Worm (Caenorhabditis elegans) whole organism, late embryonic: Measurements from ENCODE around the gene elli-1.
"Not testable (repeated sequence)": the region's sequence is repeated elsewhere in the genome, so short reads cannot be mapped to it uniquely, and the experiment has no call there.

ENCODE experiments used
- C38D4.7 ChIP-seq: fragments of 200-800 bp; sonication (Bioruptor generic); optimal IDR thresholded peaks from 2 replicates; lab custom pipeline; 2018; ENCODE audit warnings: mild to moderate bottlenecking, missing genetic modification characterization, moderate library complexity, missing compliant biosample characterization
- K02D7.2 ChIP-seq: sonication (generic microtip); optimal IDR thresholded peaks from 2 replicates; lab custom pipeline; 2017; ENCODE audit warnings: mild to moderate bottlenecking, missing genetic modification characterization, missing compliant biosample characterization
- K09A11.1 ChIP-seq: sonication (generic microtip); optimal IDR thresholded peaks from 2 replicates; lab custom pipeline; 2017; ENCODE audit warnings: antibody characterized with exemption, mild to moderate bottlenecking, missing genetic modification characterization, missing compliant biosample characterization; ENCODE audit not compliant: insufficient read depth
- Y22D7AL.16 ChIP-seq: sonication (generic microtip); optimal IDR thresholded peaks from 2 replicates; lab custom pipeline; 2016; ENCODE audit warnings: missing genetic modification characterization, missing compliant biosample characterization
- ahr-1 ChIP-seq: sonication (generic microtip); optimal IDR thresholded peaks from 2 replicates; lab custom pipeline; 2016; ENCODE audit warnings: missing genetic modification characterization, missing compliant biosample characterization
- ama-1 ChIP-seq: fragments of 150-350 bp; optimal IDR thresholded peaks from 2 replicates; lab custom pipeline; 2014
- ceh-14 ChIP-seq: sonication (generic microtip); optimal IDR thresholded peaks from 2 replicates; lab custom pipeline; 2016; ENCODE audit warnings: missing genotype, missing genetic modification characterization, missing compliant biosample characterization
- ceh-18 ChIP-seq: sonication (generic microtip); optimal IDR thresholded peaks from 2 replicates; lab custom pipeline; 2016; ENCODE audit warnings: missing genetic modification characterization, missing compliant biosample characterization
- ceh-30 ChIP-seq: fragments of 150-350 bp; optimal IDR thresholded peaks from 2 replicates; lab custom pipeline; 2014; ENCODE audit warnings: missing biosample characterization, missing genetic modification characterization
- ceh-45 ChIP-seq: fragments of 200-800 bp; sonication (Bioruptor generic); IDR thresholded peaks from 2 replicates; pipeline ENCODE4 v1.3.6; 2022; ENCODE audit warnings: missing genetic modification reagents, missing genetic modification characterization, missing compliant biosample characterization
- ceh-48 ChIP-seq: sonication (generic microtip); optimal IDR thresholded peaks from 2 replicates; lab custom pipeline; 2016; ENCODE audit warnings: missing genetic modification characterization, inconsistent platforms, missing compliant biosample characterization
- ceh-6 ChIP-seq: fragments of 200-800 bp; sonication (Bioruptor generic); optimal IDR thresholded peaks from 2 replicates; lab custom pipeline; 2018; ENCODE audit warnings: mild to moderate bottlenecking, missing genetic modification characterization, missing compliant biosample characterization
- ceh-9 ChIP-seq: sonication (generic microtip); optimal IDR thresholded peaks from 2 replicates; lab custom pipeline; 2016; ENCODE audit warnings: mild to moderate bottlenecking, missing genetic modification characterization, inconsistent platforms, missing compliant biosample characterization
- eyg-1 ChIP-seq: sonication (generic microtip); optimal IDR thresholded peaks from 2 replicates; lab custom pipeline; 2016; ENCODE audit warnings: missing genotype, missing genetic modification characterization, missing compliant biosample characterization
- fkh-10 ChIP-seq: fragments of 150-350 bp; optimal IDR thresholded peaks from 2 replicates; lab custom pipeline; 2014; ENCODE audit warnings: missing biosample characterization, missing genetic modification reagents, missing genetic modification characterization
- fkh-6 ChIP-seq: sonication (generic microtip); optimal IDR thresholded peaks from 2 replicates; lab custom pipeline; 2016; ENCODE audit warnings: missing genetic modification characterization, missing compliant biosample characterization
- hlh-15 ChIP-seq: sonication (generic microtip); optimal IDR thresholded peaks from 2 replicates; lab custom pipeline; 2016; ENCODE audit warnings: missing genetic modification characterization, missing compliant biosample characterization
- hlh-8 ChIP-seq: sonication (generic microtip); optimal IDR thresholded peaks from 2 replicates; lab custom pipeline; 2016; ENCODE audit warnings: missing genotype, missing genetic modification characterization, missing compliant biosample characterization
- lin-11 ChIP-seq: fragments of 200-800 bp; sonication (Bioruptor generic); optimal IDR thresholded peaks from 2 replicates; lab custom pipeline; 2018; ENCODE audit warnings: mild to moderate bottlenecking, missing genetic modification characterization, missing compliant biosample characterization
- madf-2 ChIP-seq: sonication (generic microtip); optimal IDR thresholded peaks from 2 replicates; lab custom pipeline; 2017; ENCODE audit warnings: missing genetic modification characterization, missing compliant biosample characterization
- mec-3 ChIP-seq: sonication (generic microtip); optimal IDR thresholded peaks from 2 replicates; lab custom pipeline; 2016; ENCODE audit warnings: borderline replicate concordance, missing genetic modification characterization, missing compliant biosample characterization
- nfya-1 ChIP-seq: sonication (generic microtip); optimal IDR thresholded peaks from 2 replicates; lab custom pipeline; 2017; ENCODE audit warnings: missing genetic modification characterization, mild to moderate bottlenecking, missing compliant biosample characterization, antibody characterized with exemption, moderate library complexity
- nhr-11 ChIP-seq: fragments of 150-350 bp; optimal IDR thresholded peaks from 2 replicates; lab custom pipeline; 2014; ENCODE audit warnings: missing biosample characterization, missing genetic modification characterization
- nhr-232 ChIP-seq: sonication (generic microtip); optimal IDR thresholded peaks from 2 replicates; lab custom pipeline; 2016; ENCODE audit warnings: missing genetic modification characterization, missing compliant biosample characterization
- npax-4 ChIP-seq: sonication (generic microtip); optimal IDR thresholded peaks from 2 replicates; lab custom pipeline; 2016; ENCODE audit warnings: missing genetic modification characterization, missing compliant biosample characterization
- pag-3 ChIP-seq: sonication (generic microtip); optimal IDR thresholded peaks from 2 replicates; lab custom pipeline; 2016; ENCODE audit warnings: missing compliant biosample characterization, missing genetic modification characterization, borderline replicate concordance
- pax-1 ChIP-seq: fragments of 150-350 bp; optimal IDR thresholded peaks from 2 replicates; lab custom pipeline; 2014; ENCODE audit warnings: missing biosample characterization, missing genetic modification characterization
- pqm-1 ChIP-seq: sonication (generic microtip); optimal IDR thresholded peaks from 2 replicates; lab custom pipeline; 2016; ENCODE audit warnings: missing genetic modification characterization, missing compliant biosample characterization
- pros-1 ChIP-seq: fragments of 150-350 bp; optimal IDR thresholded peaks from 2 replicates; lab custom pipeline; 2014; ENCODE audit warnings: missing biosample characterization, missing genetic modification reagents, missing genetic modification characterization
- rnt-1 ChIP-seq: sonication (generic microtip); optimal IDR thresholded peaks from 2 replicates; lab custom pipeline; 2016; ENCODE audit warnings: missing genetic modification characterization, missing compliant biosample characterization
- sox-2 ChIP-seq: fragments of 200-800 bp; sonication (Bioruptor generic); IDR thresholded peaks from 2 replicates; pipeline ENCODE4 v1.3.6; 2022; ENCODE audit warnings: missing genetic modification reagents, missing genetic modification characterization, missing compliant biosample characterization
- unc-42 ChIP-seq: sonication (generic microtip); optimal IDR thresholded peaks from 2 replicates; lab custom pipeline; 2016; ENCODE audit warnings: missing genotype, missing genetic modification characterization, missing compliant biosample characterization
- unc-55 ChIP-seq: sonication (generic microtip); optimal IDR thresholded peaks from 2 replicates; lab custom pipeline; 2017; ENCODE audit warnings: missing biosample characterization, missing genetic modification reagents, missing genetic modification characterization
- zip-5 ChIP-seq: sonication (generic microtip); optimal IDR thresholded peaks from 2 replicates; lab custom pipeline; 2016; ENCODE audit warnings: missing genetic modification characterization, missing compliant biosample characterization
- ztf-16 ChIP-seq: sonication (generic microtip); optimal IDR thresholded peaks from 2 replicates; lab custom pipeline; 2017; ENCODE audit warnings: missing genetic modification characterization, missing compliant biosample characterization

Gene elli-1

ce11 chrIV:8722801-8723200 is 31.8 kb downstream of the elli-1 start:
- no peak for TF ChIP-seq ceh-30 (tag; lab: Kevin White, UChicago)
- no peak for TF ChIP-seq hlh-15 (tag; lab: Kevin White, UChicago)
- no peak for TF ChIP-seq npax-4 (tag; lab: Kevin White, UChicago)
- TF ChIP-seq eyg-1 (tag; lab: Kevin White, UChicago) = no peak
- TF ChIP-seq K09A11.1 (tag; lab: Kevin White, UChicago) = no peak
- no peak for TF ChIP-seq unc-42
- TF ChIP-seq, all 69 proteins: peak for 0

ce11 chrIV:8718153-8718552 is 36.5 kb downstream of the elli-1 start, which contains the start of gene H23L24.1:
Gene H23L24.1 (plus strand): TSS chrIV:8718453.
- TF ChIP-seq zip-5 (tag; lab: Kevin White, UChicago) = no peak
- TF ChIP-seq ceh-48 (tag; lab: Kevin White, UChicago) = no peak
- TF ChIP-seq nhr-232 (tag; lab: Kevin White, UChicago) = no peak
- TF ChIP-seq pag-3 (tag; lab: Kevin White, UChicago) = no peak
- no peak for TF ChIP-seq fkh-6 (tag; lab: Kevin White, UChicago)
- TF ChIP-seq ahr-1 (tag; lab: Kevin White, UChicago) = no peak
- no peak for TF ChIP-seq ceh-6 (GFP tag; lab: Kevin White, UChicago)
- TF ChIP-seq rnt-1 (tag; lab: Kevin White, UChicago) = no peak
- TF ChIP-seq mec-3 (tag; lab: Kevin White, UChicago) = no peak
- no peak for TF ChIP-seq pqm-1 (tag; lab: Kevin White, UChicago)

DNA sequence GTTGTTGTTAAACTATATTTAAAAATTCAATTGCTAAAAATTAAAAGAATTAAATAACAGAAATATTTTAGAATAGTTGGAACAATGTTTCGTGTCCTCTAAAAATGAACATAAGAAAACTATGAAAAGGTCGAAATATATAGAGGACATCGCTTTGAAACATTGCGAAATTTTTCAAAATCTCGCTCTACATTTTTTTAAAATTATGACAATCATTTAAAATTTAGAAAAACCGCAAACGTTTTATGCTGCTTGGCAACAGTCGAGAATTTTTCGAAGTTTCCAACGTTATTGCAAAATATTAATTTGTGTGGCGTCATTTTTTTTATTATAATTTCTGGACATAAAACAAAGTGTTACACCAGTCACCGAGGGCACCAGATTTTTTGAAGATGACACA is 39.6 kb downstream of the elli-1 start, which contains the start of the genes parg-2 and ipla-5:
Gene parg-2 (minus strand): TSS at position 101 of the 400 bp plus-strand sequence.
Gene ipla-5 (plus strand): TSS at position 216 of the 400 bp plus-strand sequence.
- TF ChIP-seq pax-1 (tag; lab: Kevin White, UChicago); nhr-11; C38D4.7 (GFP tag; lab: Kevin White, UChicago): not testable (repeated sequence)

DNA sequence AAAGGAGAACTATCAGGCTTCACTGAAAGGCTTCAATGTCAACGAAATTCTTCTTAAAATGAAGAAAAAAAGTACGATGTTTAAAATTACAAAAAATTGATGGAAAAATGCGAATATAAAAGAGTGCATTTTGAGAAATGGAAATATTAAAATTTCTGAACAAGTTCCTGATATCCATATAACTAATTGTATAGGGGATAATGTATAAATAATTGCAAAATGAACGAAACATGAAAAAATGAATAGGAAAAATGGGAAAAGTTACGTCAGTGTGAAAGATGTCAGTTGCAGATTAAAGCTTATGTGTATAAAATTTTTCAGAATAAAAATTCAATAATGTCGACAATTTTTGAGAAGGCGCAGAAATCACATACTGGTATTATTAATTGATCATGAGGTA is 46.6 kb downstream of the elli-1 start:
- TF ChIP-seq ceh-14 (tag; lab: Kevin White, UChicago) = no peak
- TF ChIP-seq ama-1 = no peak
- no peak for TF ChIP-seq ceh-45 (GFP tag; lab: Robert Waterston, UW)
- TF ChIP-seq pag-3 (tag; lab: Kevin White, UChicago) = no peak
- TF ChIP-seq nfya-1 (tag; lab: Kevin White, UChicago) = no peak
- TF ChIP-seq ceh-30 (tag; lab: Kevin White, UChicago) = no peak
- no peak for TF ChIP-seq lin-11 (tag; lab: Kevin White, UChicago)
- no peak for TF ChIP-seq fkh-10 (GFP tag; lab: Kevin White, UChicago)
- TF ChIP-seq K09A11.1 (tag; lab: Kevin White, UChicago) = no peak
- TF ChIP-seq ceh-9 (tag; lab: Kevin White, UChicago) = no peak
- TF ChIP-seq ceh-18 (tag; lab: Kevin White, UChicago) = no peak
- no peak for TF ChIP-seq unc-55
- TF ChIP-seq, all 69 proteins: peak for 0

DNA sequence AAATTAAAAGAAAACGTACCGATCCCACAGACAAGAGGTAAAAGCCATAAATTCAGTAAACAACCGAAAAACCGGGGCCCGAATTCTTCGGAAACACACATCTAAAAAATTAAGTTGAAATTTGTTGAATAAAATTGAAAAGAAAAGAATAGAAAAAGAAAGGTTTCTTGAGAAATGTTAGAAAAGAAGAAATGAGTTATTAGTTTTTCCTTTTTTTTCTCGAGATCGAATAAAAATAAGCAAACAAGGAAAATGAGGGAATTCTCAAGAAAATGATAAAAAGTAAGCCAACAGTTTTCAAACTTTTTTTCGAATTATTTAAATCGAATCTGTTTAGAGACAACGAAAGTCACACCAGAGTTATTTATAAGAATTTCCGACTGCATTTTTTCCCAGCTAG is 49.1 kb downstream of the elli-1 start, which contains the start of gene H23L24.4:
Gene H23L24.4 (minus strand): TSS at position 101 of the 400 bp plus-strand sequence.
- no peak for TF ChIP-seq eyg-1 (tag; lab: Kevin White, UChicago)
- no peak for TF ChIP-seq sox-2
- no peak for TF ChIP-seq ceh-14 (tag; lab: Kevin White, UChicago)
- TF ChIP-seq madf-2 = no peak
- no peak for TF ChIP-seq pros-1 (tag; lab: Kevin White, UChicago)
- TF ChIP-seq lin-11 (tag; lab: Kevin White, UChicago) = no peak
- TF ChIP-seq ztf-16 (tag; lab: Kevin White, UChicago) = no peak
- no peak for TF ChIP-seq K02D7.2 (tag; lab: Kevin White, UChicago)
- TF ChIP-seq Y22D7AL.16 (tag; lab: Kevin White, UChicago) = no peak
- TF ChIP-seq C38D4.7 (GFP tag; lab: Kevin White, UChicago) = no peak
- no peak for TF ChIP-seq nfya-1 (tag; lab: Kevin White, UChicago)
- TF ChIP-seq hlh-8 (tag; lab: Kevin White, UChicago) = no peak
